Worm (Caenorhabditis elegans) whole organism, late embryonic: ENCODE results near the gene lin-46.

Experiments used
- ama-1 ChIP-seq: fragments of 150-350 bp; optimal IDR thresholded peaks from 2 replicates; lab custom pipeline; 2014
- ceh-45 ChIP-seq: fragments of 200-800 bp; sonication (Bioruptor generic); IDR thresholded peaks from 2 replicates; pipeline ENCODE4 v1.3.6; 2022; ENCODE audit warnings: missing genetic modification reagents, missing genetic modification characterization, missing compliant biosample characterization
- ceh-9 ChIP-seq: sonication (generic microtip); optimal IDR thresholded peaks from 2 replicates; lab custom pipeline; 2016; ENCODE audit warnings: mild to moderate bottlenecking, missing genetic modification characterization, inconsistent platforms, missing compliant biosample characterization
- odd-2 ChIP-seq: sonication (generic microtip); optimal IDR thresholded peaks from 2 replicates; lab custom pipeline; 2017; ENCODE audit warnings: antibody characterized with exemption, mild to moderate bottlenecking, missing genetic modification characterization, missing compliant biosample characterization

- TF ChIP-seq ceh-45 (GFP tag; lab: Robert Waterston, UW) (no peak), odd-2 (tag; lab: Kevin White, UChicago) (no peak), ama-1 (lab: Kevin White, UChicago) (no peak), ceh-9 (tag; lab: Kevin White, UChicago) (no peak)
Observed at ce11 chrV:12944775-12945174, 23.9 kb upstream of the lin-46 start, which contains the start of gene grl-2.
